Fruit fly (Drosophila melanogaster): ENCODE results near the gene CG15258.

dm6 chr2L:15361527-15361926 lies at the start of gene CG15258:
- TF ChIP-seq CG14711 (tag; optimal IDR thresholded peaks at IDR 0.05) (no peak), CG11617 (GFP tag; optimal IDR thresholded peaks at IDR 0.05) (no peak), CG5204 (GFP tag; optimal IDR thresholded peaks at IDR 0.05) (no peak), CG33017 (tag; optimal IDR thresholded peaks at IDR 0.05) (no peak), CG7101 (tag; optimal IDR thresholded peaks at IDR 0.05) (no peak), tj (GFP tag; optimal IDR thresholded peaks at IDR 0.05) (no peak), CG1620 (GFP tag; optimal IDR thresholded peaks at IDR 0.05) (no peak), Hr96 (GFP tag; optimal IDR thresholded peaks at IDR 0.05) (no peak), ovo (GFP tag; optimal IDR thresholded peaks at IDR 0.05) (no peak), kay (GFP tag; ENCODE audit: borderline replicate concordance) (no peak), toe (GFP tag; optimal IDR thresholded peaks at IDR 0.05) (no peak), cic (GFP tag; optimal IDR thresholded peaks at IDR 0.05) (no peak)
